Worm (Caenorhabditis elegans) whole organism, mixed stage, embryonic: Measurements from ENCODE around the gene T07D4.2.

Experiments used
- M03D4.4 ChIP-seq: sonication (generic microtip); optimal IDR thresholded peaks from 2 replicates; lab custom pipeline; 2017; ENCODE audit warnings: mild to moderate bottlenecking, missing genetic modification characterization, missing compliant biosample characterization
- elt-3 ChIP-seq: fragments of 150-350 bp; optimal IDR thresholded peaks from 2 replicates; lab custom pipeline; 2014; ENCODE audit warnings: missing biosample characterization, missing genetic modification characterization
- flh-1 ChIP-seq: fragments of 200-800 bp; sonication (Bioruptor generic); optimal IDR thresholded peaks from 2 replicates; lab custom pipeline; 2018; ENCODE audit warnings: mild to moderate bottlenecking, missing genetic modification characterization, moderate library complexity, missing compliant biosample characterization
- lin-13 ChIP-seq: fragments of 150-350 bp; optimal IDR thresholded peaks from 2 replicates; lab custom pipeline; 2014; ENCODE audit warnings: missing biosample characterization, missing genetic modification characterization
- lin-32 ChIP-seq: fragments of 200-800 bp; sonication (Bioruptor generic); optimal IDR thresholded peaks from 2 replicates; lab custom pipeline; 2018; ENCODE audit warnings: mild to moderate bottlenecking, missing genetic modification characterization, missing compliant biosample characterization
- nhr-76 ChIP-seq: sonication (generic microtip); optimal IDR thresholded peaks from 2 replicates; lab custom pipeline; 2017; ENCODE audit warnings: missing biosample characterization, missing genetic modification characterization
- pha-4 ChIP-seq: fragments of 150-350 bp; optimal IDR thresholded peaks from 2 replicates; lab custom pipeline; 2018; ENCODE audit warnings: missing biosample characterization, missing genetic modification reagents, missing genetic modification characterization
- snpc-4 ChIP-seq: fragments of 150-350 bp; optimal IDR thresholded peaks from 2 replicates; lab custom pipeline; 2014; ENCODE audit warnings: missing biosample characterization, missing genetic modification characterization
- unc-62 ChIP-seq: fragments of 150-350 bp; optimal IDR thresholded peaks from 2 replicates; lab custom pipeline; 2014; ENCODE audit warnings: missing biosample characterization, missing genetic modification reagents, missing genetic modification characterization
- ztf-11 ChIP-seq: fragments of 150-350 bp; optimal IDR thresholded peaks from 2 replicates; lab custom pipeline; 2014; ENCODE audit warnings: missing biosample characterization, missing genetic modification characterization

ce11 chrII:8883559-8883958 is 9.8 kb upstream of the T07D4.2 start, which contains the start of gene rha-1:
- TF ChIP-seq flh-1 (GFP tag; lab: Kevin White, UChicago): no peak
- no peak for TF ChIP-seq unc-62
- no peak for TF ChIP-seq snpc-4 (tag; lab: Kevin White, UChicago)
- TF ChIP-seq lin-13: no peak
- no peak for TF ChIP-seq lin-32 (GFP tag; lab: Kevin White, UChicago)
- TF ChIP-seq ztf-11 (tag; lab: Kevin White, UChicago): no peak
- no peak for TF ChIP-seq M03D4.4 (tag; lab: Kevin White, UChicago)
- TF ChIP-seq elt-3 (tag; lab: Kevin White, UChicago): no peak
- no peak for TF ChIP-seq pha-4 (tag; lab: Kevin White, UChicago)
- TF ChIP-seq nhr-76 (tag; lab: Kevin White, UChicago): no peak
